Worm (Caenorhabditis elegans) whole organism, L4 larva: ENCODE data around the gene ykt-6.
A peak's percentile ranks its signal among the peaks of the same experiment; 100 is the strongest.

Experiments
- D1046.2 ChIP-seq: fragments of 200-800 bp; sonication (Bioruptor generic); IDR thresholded peaks from 2 replicates; pipeline ENCODE4 v1.3.6; 2022; ENCODE audit warnings: missing genetic modification characterization, missing compliant biosample characterization
- F10B5.3 ChIP-seq: sonication (generic microtip); optimal IDR thresholded peaks from 2 replicates; lab custom pipeline; 2016; ENCODE audit warnings: mild to moderate bottlenecking, missing genetic modification characterization, missing compliant biosample characterization
- F37D6.2 ChIP-seq: sonication (generic microtip); optimal IDR thresholded peaks from 2 replicates; lab custom pipeline; 2016; ENCODE audit warnings: mild to moderate bottlenecking, missing genetic modification characterization, missing compliant biosample characterization
- F44E2.7 ChIP-seq: fragments of 200-800 bp; sonication (Bioruptor generic); IDR thresholded peaks from 2 replicates; pipeline ENCODE4 v2.1.2; 2022; ENCODE audit warnings: missing genetic modification characterization, missing compliant biosample characterization
- Y105C5A.15 ChIP-seq: fragments of 200-800 bp; sonication (Bioruptor generic); IDR thresholded peaks from 2 replicates; pipeline ENCODE4 v1.3.6; 2022; ENCODE audit warnings: missing genetic modification characterization, missing compliant biosample characterization
- arid-1 ChIP-seq: fragments of 200-800 bp; sonication (Bioruptor generic); conservative IDR thresholded peaks from 2 replicates; pipeline ENCODE4 v1.3.6; 2022; ENCODE audit warnings: missing genetic modification reagents, missing genetic modification characterization, missing compliant biosample characterization
- ceh-62 ChIP-seq: sonication (generic microtip); optimal IDR thresholded peaks from 2 replicates; lab custom pipeline; 2017; ENCODE audit warnings: missing biosample characterization, missing genetic modification characterization
- cey-2 ChIP-seq: sonication (generic microtip); optimal IDR thresholded peaks from 3 replicates; lab custom pipeline; 2017; ENCODE audit warnings: missing genetic modification characterization, mild to moderate bottlenecking, missing compliant biosample characterization, antibody characterized with exemption, borderline replicate concordance; ENCODE audit not compliant: insufficient read depth
- ctbp-1 ChIP-seq: fragments of 200-800 bp; sonication (Bioruptor generic); IDR thresholded peaks from 2 replicates; pipeline ENCODE4 v1.3.6; 2022; ENCODE audit warnings: missing genetic modification reagents, missing genetic modification characterization, missing compliant biosample characterization
- daf-16 ChIP-seq, 3 experiments: sonication (generic microtip); optimal IDR thresholded peaks; 2 replicates each; lab custom pipeline; 2016 to 2017; ENCODE audit warnings: missing genetic modification characterization in 3 of 3, missing genetic modification reagents in 3 of 3, mild to moderate bottlenecking in 2 of 3, missing compliant biosample characterization in 2 of 3, missing biosample characterization in 1 of 3, moderate library complexity in 1 of 3
- dmd-6 ChIP-seq: fragments of 200-800 bp; sonication (Bioruptor generic); IDR thresholded peaks from 2 replicates; pipeline ENCODE4 v1.3.6; 2022; ENCODE audit warnings: missing genetic modification reagents, missing genetic modification characterization, missing compliant biosample characterization
- hlh-11 ChIP-seq: fragments of 200-800 bp; sonication (Bioruptor generic); optimal IDR thresholded peaks from 2 replicates; lab custom pipeline; 2018; ENCODE audit warnings: mild to moderate bottlenecking, missing genetic modification characterization, missing compliant biosample characterization
- hlh-30 ChIP-seq: sonication (generic microtip); optimal IDR thresholded peaks from 2 replicates; lab custom pipeline; 2017; ENCODE audit warnings: antibody characterized with exemption, mild to moderate bottlenecking, missing genetic modification characterization, missing compliant biosample characterization; ENCODE audit not compliant: insufficient read depth
- hmg-1.1 ChIP-seq: fragments of 200-800 bp; sonication (Bioruptor generic); IDR thresholded peaks from 2 replicates; pipeline ENCODE4 v1.3.6; 2022; ENCODE audit warnings: missing genetic modification reagents, missing genetic modification characterization, missing compliant biosample characterization
- lin-1 ChIP-seq: fragments of 200-800 bp; sonication (Bioruptor generic); IDR thresholded peaks from 2 replicates; pipeline ENCODE4 v1.3.6; 2022; ENCODE audit warnings: missing genetic modification reagents, missing genetic modification characterization, missing compliant biosample characterization
- lin-29 ChIP-seq: fragments of 200-800 bp; sonication (Bioruptor generic); IDR thresholded peaks from 2 replicates; pipeline ENCODE4 v1.3.6; 2022; ENCODE audit warnings: missing genetic modification reagents, missing genetic modification characterization, missing compliant biosample characterization
- madf-9 ChIP-seq: fragments of 200-800 bp; sonication (Bioruptor generic); conservative IDR thresholded peaks from 2 replicates; pipeline ENCODE4 v1.3.6; 2022; ENCODE audit warnings: missing genetic modification reagents, missing genetic modification characterization, missing compliant biosample characterization
- mdl-1 ChIP-seq, 2 experiments: fragments of 150-350 bp in 1 of 2; sonication (generic microtip) in 1 of 2; optimal IDR thresholded peaks; 2 replicates each; lab custom pipeline; 2014 to 2017; ENCODE audit warnings: missing biosample characterization in 2 of 2, missing genetic modification characterization in 2 of 2
- mdt-29 ChIP-seq: fragments of 200-800 bp; sonication (Bioruptor generic); IDR thresholded peaks from 2 replicates; pipeline ENCODE4 v1.3.6; 2022; ENCODE audit warnings: missing genetic modification reagents, missing genetic modification characterization, missing compliant biosample characterization
- mxl-2 ChIP-seq: fragments of 200-800 bp; sonication (Bioruptor generic); conservative IDR thresholded peaks from 2 replicates; pipeline ENCODE4 v1.3.6; 2022; ENCODE audit warnings: missing genetic modification reagents, missing genetic modification characterization, missing compliant biosample characterization
- nhr-102 ChIP-seq: sonication (generic microtip); optimal IDR thresholded peaks from 2 replicates; lab custom pipeline; 2016; ENCODE audit warnings: mild to moderate bottlenecking, missing genetic modification characterization, moderate library complexity, missing compliant biosample characterization
- nhr-237 ChIP-seq: sonication (generic microtip); optimal IDR thresholded peaks from 2 replicates; lab custom pipeline; 2017; ENCODE audit warnings: missing biosample characterization, missing genetic modification characterization
- nhr-28 ChIP-seq: fragments of 150-350 bp; optimal IDR thresholded peaks from 2 replicates; lab custom pipeline; 2014; ENCODE audit warnings: missing biosample characterization, missing genetic modification characterization
- nhr-77 ChIP-seq: fragments of 150-350 bp; optimal IDR thresholded peaks from 2 replicates; lab custom pipeline; 2014; ENCODE audit warnings: missing biosample characterization, missing genetic modification characterization
- pha-4 ChIP-seq, 2 experiments: fragments of 150-350 bp in 1 of 2; fragments of 200-800 bp in 1 of 2; sonication (Bioruptor generic) in 1 of 2; IDR thresholded peaks in 1 of 2; optimal IDR thresholded peaks in 1 of 2; 2 replicates each; pipeline versions ENCODE4 v1.3.6 to Lab custom; 2014 to 2022; ENCODE audit warnings: missing genetic modification characterization in 2 of 2, missing genetic modification reagents in 2 of 2, missing biosample characterization in 1 of 2, missing compliant biosample characterization in 1 of 2
- pqm-1 ChIP-seq: sonication (generic microtip); optimal IDR thresholded peaks from 2 replicates; lab custom pipeline; 2017; ENCODE audit warnings: missing biosample characterization, missing genetic modification characterization
- sdz-12 ChIP-seq: fragments of 200-800 bp; sonication (Bioruptor generic); optimal IDR thresholded peaks from 2 replicates; lab custom pipeline; 2018; ENCODE audit warnings: mild to moderate bottlenecking, missing genetic modification characterization, missing compliant biosample characterization
- set-16 ChIP-seq: fragments of 200-800 bp; sonication (Bioruptor generic); IDR thresholded peaks from 2 replicates; pipeline ENCODE4 v1.3.6; 2022; ENCODE audit warnings: missing genetic modification reagents, missing genetic modification characterization, missing compliant biosample characterization
- spr-1 ChIP-seq: sonication (generic microtip); optimal IDR thresholded peaks from 2 replicates; lab custom pipeline; 2016; ENCODE audit warnings: mild to moderate bottlenecking, missing genetic modification characterization, missing compliant biosample characterization
- tra-1 ChIP-seq: fragments of 200-800 bp; sonication (Bioruptor generic); IDR thresholded peaks from 2 replicates; pipeline ENCODE4 v1.3.6; 2022; ENCODE audit warnings: missing genetic modification reagents, missing genetic modification characterization, missing compliant biosample characterization
- unc-62 ChIP-seq, 3 experiments: fragments of 150-350 bp in 1 of 3; sonication (generic microtip); optimal IDR thresholded peaks in 2 of 3; peaks in 1 of 3; 1 replicate in 1 of 3; 2 replicates in 2 of 3; lab custom pipeline; 2014 to 2017; ENCODE audit warnings: missing biosample characterization in 3 of 3, missing genetic modification characterization in 3 of 3, missing genetic modification reagents in 3 of 3, missing genotype in 1 of 3
- zag-1 ChIP-seq: fragments of 150-350 bp; optimal IDR thresholded peaks from 2 replicates; lab custom pipeline; 2014; ENCODE audit warnings: missing biosample characterization, missing genetic modification characterization

ykt-6 gene

ce11 chrIII:7335220-7335619 lies 47.8 kb upstream of the ykt-6 start, which contains the start of gene F56C9.10 (continued):
- TF ChIP-seq D1046.2 (GFP tag; lab: Robert Waterston, UW), result no peak
- peak; percentile 83 for TF ChIP-seq nhr-77 (tag; lab: Kevin White, UChicago)
- TF ChIP-seq spr-1 (tag; lab: Kevin White, UChicago), result peak; percentile 47
- peak; percentile 85 for TF ChIP-seq mdt-29 (GFP tag; lab: Robert Waterston, UW)
- peak; percentile 45; the same call in 1 of the 2 replicates for TF ChIP-seq lin-29 (GFP tag; lab: Robert Waterston, UW)
- TF ChIP-seq sdz-12 (GFP tag; lab: Kevin White, UChicago), result no peak
- TF ChIP-seq pha-4 (GFP tag; IDR thresholded peaks at IDR 0.05; lab: Robert Waterston, UW), result 0 out of 2 replicates have a peak, but pooled peaks have one; percentile 66
- TF ChIP-seq pha-4 (tag; optimal IDR thresholded peaks at IDR 0.05; lab: Kevin White, UChicago), result peak; percentile 71
- peak; percentile 84 for TF ChIP-seq hmg-1.1 (GFP tag; lab: Robert Waterston, UW)
- TF ChIP-seq zag-1 (tag; lab: Kevin White, UChicago), result no peak
- TF ChIP-seq tra-1 (GFP tag; lab: Robert Waterston, UW), result peak; percentile 76
- 0 out of 2 replicates have a peak, but pooled peaks have one; percentile 36 for TF ChIP-seq lin-1
- TF ChIP-seq F37D6.2 (tag; lab: Kevin White, UChicago), result peak; percentile 7
- peak; percentile 89 for TF ChIP-seq cey-2 (tag; lab: Kevin White, UChicago)
- no peak for TF ChIP-seq ceh-62
- no peak for TF ChIP-seq madf-9 (GFP tag; lab: Robert Waterston, UW)
- TF ChIP-seq unc-62 (GFP tag; optimal IDR thresholded peaks at IDR 0.05 in 1 of 2; lab: Kevin White, UChicago), result peak in 1 of 2 experiments; percentile 100
- TF ChIP-seq unc-62 (tag; optimal IDR thresholded peaks at IDR 0.05; lab: Kevin White, UChicago), result no peak
- TF ChIP-seq daf-16 (GFP tag; optimal IDR thresholded peaks at IDR 0.05; lab: Kevin White, UChicago), result peak in 1 of 2 experiments; percentile 65
- peak; percentile 38 for TF ChIP-seq daf-16 (tag; optimal IDR thresholded peaks at IDR 0.05; lab: Kevin White, UChicago)
- no peak for TF ChIP-seq nhr-237 (tag; lab: Kevin White, UChicago)
- peak; percentile 64; the same call in 1 of the 2 replicates for TF ChIP-seq arid-1 (GFP tag; lab: Robert Waterston, UW)
- TF ChIP-seq mxl-2 (GFP tag; lab: Robert Waterston, UW), result 0 out of 2 replicates have a peak, but pooled peaks have one; percentile 18
- TF ChIP-seq F44E2.7 (GFP tag; lab: Robert Waterston, UW), result no peak
- TF ChIP-seq pqm-1 (tag; lab: Kevin White, UChicago), result peak; percentile 26
- no peak for TF ChIP-seq F10B5.3 (tag; lab: Kevin White, UChicago)
- peak; percentile 100 for TF ChIP-seq hlh-30 (tag; lab: Kevin White, UChicago)

ce11 chrIII:7333906-7334531 lies 46.6 kb upstream of the ykt-6 start:
- 0 out of 2 replicates have a peak, but pooled peaks have one; percentile 34 for TF ChIP-seq ctbp-1 (GFP tag; lab: Robert Waterston, UW)
- peak; percentile 48 for TF ChIP-seq dmd-6 (GFP tag; lab: Robert Waterston, UW)
- TF ChIP-seq tra-1 (GFP tag; lab: Robert Waterston, UW), result 0 out of 2 replicates have a peak, but pooled peaks have one; percentile 37
- TF ChIP-seq nhr-28 (tag; lab: Kevin White, UChicago), result peak; percentile 15
- 0 out of 2 replicates have a peak, but pooled peaks have one; percentile 21 for TF ChIP-seq set-16 (GFP tag; lab: Robert Waterston, UW)
- TF ChIP-seq hlh-30 (tag; lab: Kevin White, UChicago), result peak; percentile 28
- TF ChIP-seq hlh-11 (tag; lab: Kevin White, UChicago), result peak; percentile 11

DNA sequence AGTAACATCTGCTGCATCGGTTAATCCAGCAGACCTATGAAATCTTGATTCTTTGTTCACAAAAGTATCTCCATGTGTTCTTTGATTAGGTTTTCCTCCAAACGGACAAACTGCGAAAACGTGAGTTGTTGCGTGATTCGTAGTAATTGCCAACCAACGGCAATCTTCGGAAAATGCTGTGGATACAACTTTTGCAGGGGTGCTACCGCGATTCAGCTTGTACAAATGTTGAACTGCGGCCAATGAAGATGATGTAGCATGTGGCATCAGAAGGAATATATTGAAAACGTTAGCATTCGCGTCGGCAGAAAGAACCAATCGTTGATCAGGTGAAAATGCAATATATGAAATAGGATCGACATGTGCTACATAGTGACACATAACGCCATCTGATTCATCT lies 44.3 kb upstream of the ykt-6 start:
- no peak for TF ChIP-seq nhr-102
- TF ChIP-seq unc-62 (GFP tag; optimal IDR thresholded peaks at IDR 0.05 in 1 of 2; lab: Kevin White, UChicago), result peak in 1 of 2 experiments; percentile 87
- no peak for TF ChIP-seq unc-62 (tag; optimal IDR thresholded peaks at IDR 0.05; lab: Kevin White, UChicago)
- TF ChIP-seq Y105C5A.15 (GFP tag; lab: Robert Waterston, UW), result no peak
- no peak for TF ChIP-seq mdl-1 (tag; optimal IDR thresholded peaks at IDR 0.05; lab: Kevin White, UChicago)
- TF ChIP-seq, all 104 proteins: peak for 1
